Worm (Caenorhabditis elegans) whole organism, L1 larva: Measurements from ENCODE around the gene srm-3.

Experiments used
- C04F5.9 ChIP-seq: sonication (generic microtip); optimal IDR thresholded peaks from 2 replicates; lab custom pipeline; 2016; ENCODE audit warnings: missing genetic modification characterization, missing compliant biosample characterization
- C16A3.4 ChIP-seq: fragments of 150-350 bp; optimal IDR thresholded peaks from 2 replicates; lab custom pipeline; 2014; ENCODE audit warnings: missing biosample characterization, missing genetic modification characterization
- F16B12.6 ChIP-seq: fragments of 150-350 bp; optimal IDR thresholded peaks from 2 replicates; lab custom pipeline; 2014; ENCODE audit warnings: missing biosample characterization, missing genetic modification characterization
- aha-1 ChIP-seq: fragments of 150-350 bp; optimal IDR thresholded peaks from 2 replicates; lab custom pipeline; 2014; ENCODE audit warnings: missing biosample characterization, missing genetic modification characterization
- alr-1 ChIP-seq: fragments of 200-800 bp; sonication (Bioruptor generic); optimal IDR thresholded peaks from 2 replicates; lab custom pipeline; 2018; ENCODE audit warnings: borderline replicate concordance, mild to moderate bottlenecking, missing genetic modification characterization, missing compliant biosample characterization
- ceh-82 ChIP-seq, 3 experiments: fragments of 150-350 bp in 1 of 3; sonication (generic microtip) in 2 of 3; optimal IDR thresholded peaks; 2 replicates each; lab custom pipeline; 2014 to 2017; ENCODE audit warnings: missing biosample characterization in 3 of 3, missing genetic modification characterization in 3 of 3
- dpl-1 ChIP-seq, 3 experiments: fragments of 150-350 bp in 2 of 3; sonication (generic microtip) in 1 of 3; optimal IDR thresholded peaks; 2 replicates each; lab custom pipeline; 2014 to 2017; ENCODE audit warnings: missing biosample characterization in 3 of 3, missing genetic modification characterization in 3 of 3, missing genetic modification reagents in 3 of 3
- dsc-1 ChIP-seq: sonication (generic microtip); optimal IDR thresholded peaks from 2 replicates; lab custom pipeline; 2016; ENCODE audit warnings: mild to moderate bottlenecking, missing genetic modification characterization, missing compliant biosample characterization
- efl-1 ChIP-seq, 4 experiments: fragments of 150-350 bp; optimal IDR thresholded peaks in 3 of 4; peaks in 1 of 4; 1 replicate in 1 of 4; 2 replicates in 3 of 4; lab custom pipeline; 2014; ENCODE audit warnings: missing biosample characterization in 2 of 4, missing genetic modification characterization in 2 of 4, missing genetic modification reagents in 2 of 4
- elt-2 ChIP-seq: sonication (generic microtip); optimal IDR thresholded peaks from 2 replicates; lab custom pipeline; 2016; ENCODE audit warnings: missing genetic modification characterization, mild to moderate bottlenecking, inconsistent platforms, missing compliant biosample characterization, missing genetic modification reagents
- hpl-2 ChIP-seq: fragments of 150-350 bp; optimal IDR thresholded peaks from 2 replicates; lab custom pipeline; 2014; ENCODE audit warnings: missing biosample characterization, missing genetic modification reagents, missing genetic modification characterization
- jun-1 ChIP-seq: fragments of 150-350 bp; optimal IDR thresholded peaks from 2 replicates; lab custom pipeline; 2014; ENCODE audit warnings: missing biosample characterization, missing genetic modification reagents, missing genetic modification characterization
- lin-13 ChIP-seq: fragments of 150-350 bp; optimal IDR thresholded peaks from 2 replicates; lab custom pipeline; 2014; ENCODE audit warnings: missing biosample characterization, missing genetic modification reagents, missing genetic modification characterization
- lin-14 ChIP-seq: fragments of 200-800 bp; sonication (Bioruptor generic); optimal IDR thresholded peaks from 2 replicates; lab custom pipeline; 2018; ENCODE audit warnings: mild to moderate bottlenecking, missing genetic modification characterization, moderate library complexity, missing compliant biosample characterization
- lin-15B ChIP-seq: fragments of 150-350 bp; sonication (generic microtip); optimal IDR thresholded peaks from 3 replicates; lab custom pipeline; 2014; ENCODE audit warnings: missing biosample characterization, missing genetic modification characterization
- lin-35 ChIP-seq, 2 experiments: fragments of 150-350 bp; optimal IDR thresholded peaks; 2 replicates each; lab custom pipeline; 2014; ENCODE audit warnings: missing biosample characterization in 2 of 2, missing genetic modification characterization in 2 of 2, missing genetic modification reagents in 2 of 2
- lin-39 ChIP-seq: fragments of 150-350 bp; optimal IDR thresholded peaks from 2 replicates; lab custom pipeline; 2014; ENCODE audit warnings: missing biosample characterization, missing genetic modification reagents, missing genetic modification characterization
- lir-3 ChIP-seq: sonication (generic microtip); optimal IDR thresholded peaks from 2 replicates; lab custom pipeline; 2016; ENCODE audit warnings: mild to moderate bottlenecking, missing genetic modification characterization, moderate library complexity, missing compliant biosample characterization; ENCODE audit not compliant: poor library complexity
- lsy-2 ChIP-seq, 2 experiments: fragments of 150-350 bp; optimal IDR thresholded peaks; 2 replicates each; lab custom pipeline; 2014; ENCODE audit warnings: missing biosample characterization in 2 of 2, missing genetic modification characterization in 2 of 2
- mab-9 ChIP-seq: fragments of 200-800 bp; sonication (Bioruptor generic); IDR thresholded peaks from 2 replicates; pipeline ENCODE4 v1.3.6; 2022; ENCODE audit warnings: missing genetic modification reagents, missing genetic modification characterization, missing compliant biosample characterization
- mef-2 ChIP-seq: fragments of 150-350 bp; optimal IDR thresholded peaks from 2 replicates; lab custom pipeline; 2014; ENCODE audit warnings: missing biosample characterization, missing genetic modification characterization
- mep-1 ChIP-seq: fragments of 150-350 bp; optimal IDR thresholded peaks from 2 replicates; lab custom pipeline; 2014; ENCODE audit warnings: missing biosample characterization, missing genetic modification characterization
- nhr-19 ChIP-seq: fragments of 200-800 bp; sonication (Bioruptor generic); conservative IDR thresholded peaks from 2 replicates; pipeline ENCODE4 v1.3.6; 2022; ENCODE audit warnings: missing genetic modification characterization, missing compliant biosample characterization
- nhr-20 ChIP-seq: sonication (generic microtip); optimal IDR thresholded peaks from 2 replicates; lab custom pipeline; 2016; ENCODE audit warnings: mild to moderate bottlenecking, missing genetic modification characterization, missing compliant biosample characterization
- nhr-71 ChIP-seq: sonication (generic microtip); optimal IDR thresholded peaks from 2 replicates; lab custom pipeline; 2016; ENCODE audit warnings: mild to moderate bottlenecking, missing genetic modification characterization, moderate library complexity, missing compliant biosample characterization
- nhr-76 ChIP-seq: sonication (generic microtip); optimal IDR thresholded peaks from 2 replicates; lab custom pipeline; 2017; ENCODE audit warnings: missing biosample characterization, missing genetic modification characterization
- nhr-84 ChIP-seq: sonication (generic microtip); optimal IDR thresholded peaks from 2 replicates; lab custom pipeline; 2017; ENCODE audit warnings: missing biosample characterization, missing genetic modification characterization
- nhr-90 ChIP-seq: sonication (generic microtip); optimal IDR thresholded peaks from 2 replicates; lab custom pipeline; 2016; ENCODE audit warnings: mild to moderate bottlenecking, missing genetic modification characterization, missing compliant biosample characterization; ENCODE audit not compliant: poor library complexity
- pqm-1 ChIP-seq: sonication (generic microtip); optimal IDR thresholded peaks from 3 replicates; lab custom pipeline; 2017; ENCODE audit warnings: missing biosample characterization, missing genetic modification characterization
- rnt-1 ChIP-seq: sonication (generic microtip); optimal IDR thresholded peaks from 2 replicates; lab custom pipeline; 2016; ENCODE audit warnings: mild to moderate bottlenecking, missing genetic modification characterization, moderate library complexity, missing compliant biosample characterization
- snu-23 ChIP-seq: sonication (generic microtip); optimal IDR thresholded peaks from 2 replicates; lab custom pipeline; 2016; ENCODE audit warnings: missing genetic modification characterization, missing compliant biosample characterization
- sox-4 ChIP-seq: sonication (generic microtip); optimal IDR thresholded peaks from 2 replicates; lab custom pipeline; 2016; ENCODE audit warnings: missing genetic modification characterization, missing compliant biosample characterization
- sptf-1 ChIP-seq: fragments of 150-350 bp; optimal IDR thresholded peaks from 2 replicates; lab custom pipeline; 2014; ENCODE audit warnings: missing biosample characterization, missing genetic modification characterization
- swsn-7 ChIP-seq: sonication (generic microtip); optimal IDR thresholded peaks from 2 replicates; lab custom pipeline; 2016; ENCODE audit warnings: missing genetic modification characterization, missing compliant biosample characterization
- tlp-1 ChIP-seq: fragments of 150-350 bp; optimal IDR thresholded peaks from 2 replicates; lab custom pipeline; 2014; ENCODE audit warnings: missing biosample characterization, missing genetic modification characterization
- unc-130 ChIP-seq: fragments of 150-350 bp; optimal IDR thresholded peaks from 2 replicates; lab custom pipeline; 2017; ENCODE audit warnings: missing biosample characterization, missing genetic modification characterization, inconsistent platforms
- unc-86 ChIP-seq: sonication (generic microtip); optimal IDR thresholded peaks from 2 replicates; lab custom pipeline; 2016; ENCODE audit warnings: missing genetic modification characterization, missing compliant biosample characterization
- xbp-1 ChIP-seq: sonication (generic microtip); optimal IDR thresholded peaks from 2 replicates; lab custom pipeline; 2016; ENCODE audit warnings: missing genetic modification characterization, missing compliant biosample characterization
- zag-1 ChIP-seq: fragments of 150-350 bp; optimal IDR thresholded peaks from 2 replicates; lab custom pipeline; 2014; ENCODE audit warnings: missing biosample characterization, missing genetic modification characterization
- zip-4 ChIP-seq: fragments of 200-800 bp; sonication (Bioruptor generic); optimal IDR thresholded peaks from 2 replicates; lab custom pipeline; 2018; ENCODE audit warnings: mild to moderate bottlenecking, missing genetic modification characterization, moderate library complexity, missing compliant biosample characterization
- ztf-4 ChIP-seq: fragments of 150-350 bp; optimal IDR thresholded peaks from 2 replicates; lab custom pipeline; 2014; ENCODE audit warnings: missing biosample characterization, missing genetic modification characterization

srm-3 gene

ce11 chrIV:9651234-9651633 is 2.5 kb downstream of the srm-3 start, which contains the start of gene chca-1:
Gene chca-1 (plus strand): TSS chrIV:9651394.
- TF ChIP-seq snu-23 (no peak), nhr-20 (peak; percentile 2), nhr-90 (tag; lab: Kevin White, UChicago) (peak; percentile 14), lir-3 (no peak), C16A3.4 (tag; lab: Kevin White, UChicago) (no peak), elt-2 (tag; lab: Kevin White, UChicago) (peak; percentile 94), tlp-1 (tag; lab: Kevin White, UChicago) (peak; percentile 79), nhr-71 (tag; lab: Kevin White, UChicago) (peak; percentile 36)

- TF ChIP-seq lin-39 (no peak), unc-130 (tag; lab: Kevin White, UChicago) (no peak), sox-4 (tag; lab: Kevin White, UChicago) (no peak), zag-1 (no peak), C04F5.9 (tag; lab: Kevin White, UChicago) (no peak), xbp-1 (no peak), lin-14 (GFP tag; lab: Kevin White, UChicago) (no peak), mef-2 (tag; lab: Kevin White, UChicago) (no peak), efl-1 (optimal IDR thresholded peaks at IDR 0.05; lab: Kevin White, UChicago) (no peak), efl-1 (GFP tag; optimal IDR thresholded peaks at IDR 0.05 in 1 of 2; lab: Kevin White, UChicago) (no peak), ceh-82 (tag; optimal IDR thresholded peaks at IDR 0.05; lab: Kevin White, UChicago) (no peak), sptf-1 (tag; lab: Kevin White, UChicago) (no peak), zip-4 (no peak), pqm-1 (tag; lab: Kevin White, UChicago) (no peak), mab-9 (no peak), aha-1 (tag; lab: Kevin White, UChicago) (no peak), lin-13 (GFP tag; lab: Kevin White, UChicago) (no peak), lin-35 (GFP tag; optimal IDR thresholded peaks at IDR 0.05; lab: Kevin White, UChicago) (no peak)
- TF ChIP-seq, all 84 proteins: peak for 0
Measured at ce11 chrIV:9653184-9653583, 4.4 kb downstream of the srm-3 start, which contains the start of gene F58G6.3. Gene F58G6.3 (plus strand): TSS chrIV:9653535.

ce11 chrIV:9654017-9654416 is 5.2 kb downstream of the srm-3 start, which contains the start of gene F58G6.7:
Gene F58G6.7 (plus strand): TSS chrIV:9654317.
- TF ChIP-seq sptf-1 (tag; lab: Kevin White, UChicago) (no peak), sox-4 (tag; lab: Kevin White, UChicago) (no peak), nhr-19 (GFP tag; lab: Robert Waterston, UW) (no peak), pqm-1 (tag; lab: Kevin White, UChicago) (no peak), rnt-1 (tag; lab: Kevin White, UChicago) (no peak), nhr-84 (no peak)

ce11 chrIV:9655556-9655955 is 6.8 kb downstream of the srm-3 start:
- no peak for TF ChIP-seq dsc-1 (tag; lab: Kevin White, UChicago)
- peak; percentile 22 for TF ChIP-seq lin-14 (GFP tag; lab: Kevin White, UChicago)
- TF ChIP-seq, all 84 proteins: peak for 1

ce11 chrIV:9657753-9658152 is 9.0 kb downstream of the srm-3 start, which contains the start of gene acc-1:
Gene acc-1 (plus strand): TSS chrIV:9658053.
- no peak for TF ChIP-seq mep-1 (tag; lab: Kevin White, UChicago)
- no peak for TF ChIP-seq alr-1
- no peak for TF ChIP-seq ceh-82 (tag; optimal IDR thresholded peaks at IDR 0.05; lab: Kevin White, UChicago)
- no peak for TF ChIP-seq lin-15B
- no peak for TF ChIP-seq F16B12.6 (tag; lab: Kevin White, UChicago)
- TF ChIP-seq hpl-2 (GFP tag; lab: Kevin White, UChicago) = no peak
- no peak for TF ChIP-seq jun-1
- TF ChIP-seq zip-4 = no peak
- TF ChIP-seq swsn-7 (tag; lab: Kevin White, UChicago) = no peak
- TF ChIP-seq dpl-1 (GFP tag; optimal IDR thresholded peaks at IDR 0.05; lab: Kevin White, UChicago) = no peak
- no peak for TF ChIP-seq ztf-4 (tag; lab: Kevin White, UChicago)
- TF ChIP-seq nhr-76 = no peak
- no peak for TF ChIP-seq lsy-2 (tag; optimal IDR thresholded peaks at IDR 0.05; lab: Kevin White, UChicago)
- no peak for TF ChIP-seq unc-86 (tag; lab: Kevin White, UChicago)
- TF ChIP-seq, all 84 proteins: peak for 0
